Fruit fly (Drosophila melanogaster): ENCODE results near the gene Rtel1.

Rtel1 gene

dm6 chrX:5746864-5747861 is at the start of gene Rtel1, which contains the start of gene IntS6 (continued):
- peak; percentile 80 for TF ChIP-seq CG10979 (tag; optimal IDR thresholded peaks at IDR 0.05)
- TF ChIP-seq CG6654 (GFP tag; optimal IDR thresholded peaks at IDR 0.05), result peak; percentile 71
- peak; percentile 83 for TF ChIP-seq Rx (GFP tag; IDR thresholded peaks at IDR 0.05)
- TF ChIP-seq emc (GFP tag; optimal IDR thresholded peaks at IDR 0.05), result peak; percentile 73
- TF ChIP-seq CG11398 (GFP tag; optimal IDR thresholded peaks at IDR 0.05), result peak; percentile 86
- peak; percentile 43 for TF ChIP-seq CG6254 (GFP tag; optimal IDR thresholded peaks at IDR 0.05)
- TF ChIP-seq CG15601 (tag; optimal IDR thresholded peaks at IDR 0.05), result peak; percentile 83
- peak; percentile 90 for TF ChIP-seq nmo (GFP tag; optimal IDR thresholded peaks at IDR 0.05)
- TF ChIP-seq lov (optimal IDR thresholded peaks at IDR 0.05), result no peak
- TF ChIP-seq lov (GFP tag; IDR thresholded peaks at IDR 0.05), result peak; percentile 68; the same call in 1 of the 3 replicates
- peak; percentile 84 for TF ChIP-seq CG1647 (GFP tag; optimal IDR thresholded peaks at IDR 0.05)
- TF ChIP-seq CG17186 (GFP tag; optimal IDR thresholded peaks at IDR 0.05), result peak; percentile 76
- peak; percentile 90 for TF ChIP-seq dmrt99B (tag; optimal IDR thresholded peaks at IDR 0.05)
- TF ChIP-seq Vsx1 (GFP tag; optimal IDR thresholded peaks at IDR 0.05), result peak; percentile 60
- peak; percentile 96 for TF ChIP-seq Deaf1 (tag; optimal IDR thresholded peaks at IDR 0.05)
- TF ChIP-seq CG13775 (GFP tag; optimal IDR thresholded peaks at IDR 0.05), result peak; percentile 86
- peak; percentile 81 for TF ChIP-seq pb (GFP tag; optimal IDR thresholded peaks at IDR 0.05)
- TF ChIP-seq stwl (tag; optimal IDR thresholded peaks at IDR 0.05), result no peak
- TF ChIP-seq CG11695 (GFP tag; IDR thresholded peaks at IDR 0.05), result peak; percentile 90
- peak; percentile 81 for TF ChIP-seq CG14050 (GFP tag; IDR thresholded peaks at IDR 0.05)
- TF ChIP-seq vnd (GFP tag; IDR thresholded peaks at IDR 0.05; ENCODE audit: partially characterized antibody), result no peak
- peak; percentile 44; the same call in 1 of the 2 replicates for TF ChIP-seq Bgb (GFP tag; IDR thresholded peaks at IDR 0.05; ENCODE audit: partially characterized antibody)
- TF ChIP-seq row (GFP tag; IDR thresholded peaks at IDR 0.05), result peak; percentile 98
- TF ChIP-seq CG3163 (GFP tag; optimal IDR thresholded peaks at IDR 0.05), result peak; percentile 63
- TF ChIP-seq cad (GFP tag; optimal IDR thresholded peaks at IDR 0.05), result no peak
- TF ChIP-seq CG12071 (GFP tag; optimal IDR thresholded peaks at IDR 0.05), result peak; percentile 88
- TF ChIP-seq CG17361 (GFP tag; IDR thresholded peaks at IDR 0.05), result peak; percentile 93
- peak; percentile 65 for TF ChIP-seq Sry-δ (GFP tag; optimal IDR thresholded peaks at IDR 0.05)
- TF ChIP-seq ara (GFP tag; IDR thresholded peaks at IDR 0.05), result peak; percentile 72
- TF ChIP-seq toy (GFP tag; IDR thresholded peaks at IDR 0.05), result peak; percentile 58; the same call in 1 of the 2 replicates
- peak; percentile 88 for TF ChIP-seq Drgx (GFP tag; IDR thresholded peaks at IDR 0.05)
- peak; percentile 67 for TF ChIP-seq CG6765 (GFP tag; optimal IDR thresholded peaks at IDR 0.05)
- TF ChIP-seq Fer1 (GFP tag; optimal IDR thresholded peaks at IDR 0.05), result peak; percentile 87
- TF ChIP-seq CG15514 (GFP tag; optimal IDR thresholded peaks at IDR 0.05), result peak; percentile 76
- peak; percentile 78 for TF ChIP-seq Nf-YA (GFP tag; IDR thresholded peaks at IDR 0.05)
- TF ChIP-seq CG11247 (GFP tag; IDR thresholded peaks at IDR 0.05), result peak; percentile 82
- no peak for TF ChIP-seq hkb (optimal IDR thresholded peaks at IDR 0.05)
- TF ChIP-seq hkb (GFP tag; IDR thresholded peaks at IDR 0.05), result peak; percentile 88
- peak; percentile 77 for TF ChIP-seq NC2β (GFP tag; optimal IDR thresholded peaks at IDR 0.05)
- TF ChIP-seq B-H1 (GFP tag; IDR thresholded peaks at IDR 0.05), result peak; percentile 76
- TF ChIP-seq CG4707 (GFP tag; optimal IDR thresholded peaks at IDR 0.05), result peak; percentile 81
- peak; percentile 45; the same call in 1 of the 2 replicates for TF ChIP-seq peb (GFP tag; IDR thresholded peaks at IDR 0.05)
- peak; percentile 89 for TF ChIP-seq lab (GFP tag; optimal IDR thresholded peaks at IDR 0.05)
- peak; percentile 84 for TF ChIP-seq rib (GFP tag; IDR thresholded peaks at IDR 0.05)
- peak; percentile 85 for TF ChIP-seq CG14710 (tag; optimal IDR thresholded peaks at IDR 0.05)
- TF ChIP-seq corto (GFP tag; optimal IDR thresholded peaks at IDR 0.05), result peak; percentile 41
- TF ChIP-seq wor (GFP tag; IDR thresholded peaks at IDR 0.05), result peak; percentile 85
- TF ChIP-seq bbx (GFP tag; IDR thresholded peaks at IDR 0.05; ENCODE audit: partially characterized antibody), result peak; percentile 42; the same call in 1 of the 2 replicates

All from whole organism, embryonic.